Fruit fly (Drosophila melanogaster): Measurements from ENCODE around the gene CG42654.

The CG42654 gene

DNA sequence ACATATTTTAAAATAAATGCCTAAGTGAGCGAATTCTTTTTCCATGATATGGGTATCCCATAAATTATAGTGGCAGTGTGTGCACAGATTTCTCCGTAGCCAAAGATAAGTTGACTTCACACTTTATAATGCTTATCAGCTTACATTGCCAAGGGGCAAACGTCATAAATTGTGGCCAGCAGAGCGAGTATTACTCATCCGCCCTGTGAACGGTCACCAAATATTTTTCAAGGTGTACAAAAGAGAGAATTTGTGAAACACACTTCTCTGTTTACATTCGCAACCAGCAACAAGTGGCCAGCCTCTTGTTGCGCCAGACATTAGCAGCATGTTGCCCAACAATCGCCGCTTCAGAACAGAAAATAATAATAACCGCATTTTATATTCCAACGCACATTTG lies 21.4 kb downstream of the CG42654 start (continued):
- peak; percentile 61; the same call in 1 of the 3 replicates for TF ChIP-seq otp (GFP tag; IDR thresholded peaks at IDR 0.05)
- TF ChIP-seq CG7786 (GFP tag; optimal IDR thresholded peaks at IDR 0.05) = peak; percentile 11
- 0 out of 2 replicates have a peak, but pooled peaks have one; percentile 21 for TF ChIP-seq CG14441 (GFP tag; IDR thresholded peaks at IDR 0.05)
- no peak for TF ChIP-seq Ptx1 (GFP tag; IDR thresholded peaks at IDR 0.05)
- TF ChIP-seq croc (GFP tag; conservative IDR thresholded peaks at IDR 0.05) = no peak
- TF ChIP-seq unc-4 (GFP tag; IDR thresholded peaks at IDR 0.05; ENCODE audit: partially characterized antibody) = no peak
- TF ChIP-seq nom (GFP tag; optimal IDR thresholded peaks at IDR 0.05) = no peak
- no peak for TF ChIP-seq Jarid2 (GFP tag; optimal IDR thresholded peaks at IDR 0.05)
- no peak for TF ChIP-seq CG8944 (GFP tag; optimal IDR thresholded peaks at IDR 0.05)
- TF ChIP-seq Ets65A (GFP tag) = no peak
- TF ChIP-seq wdn (GFP tag; IDR thresholded peaks at IDR 0.05) = no peak
- peak; percentile 29 for TF ChIP-seq CG2202 (tag; optimal IDR thresholded peaks at IDR 0.05)
- no peak for TF ChIP-seq sc (optimal IDR thresholded peaks at IDR 0.05)
- TF ChIP-seq sc (GFP tag; optimal IDR thresholded peaks at IDR 0.05) = peak; percentile 4
- peak; percentile 52 for TF ChIP-seq HHEX (GFP tag; optimal IDR thresholded peaks at IDR 0.05)
- no peak for TF ChIP-seq Usf (GFP tag; optimal IDR thresholded peaks at IDR 0.05)
- TF ChIP-seq Drgx (GFP tag; IDR thresholded peaks at IDR 0.05) = 0 out of 2 replicates have a peak, but pooled peaks have one; percentile 16
- no peak for TF ChIP-seq cas (GFP tag; IDR thresholded peaks at IDR 0.05)
- peak; percentile 34 for TF ChIP-seq CG10209 (GFP tag; optimal IDR thresholded peaks at IDR 0.05)
- peak; percentile 47; the same call in 1 of the 2 replicates for TF ChIP-seq Rfx (GFP tag; IDR thresholded peaks at IDR 0.05)
- no peak for TF ChIP-seq CG12299 (tag; optimal IDR thresholded peaks at IDR 0.05)
- TF ChIP-seq corto (GFP tag; optimal IDR thresholded peaks at IDR 0.05) = no peak
- TF ChIP-seq al (GFP tag; IDR thresholded peaks at IDR 0.05) = no peak
- no peak for TF ChIP-seq ato (GFP tag; IDR thresholded peaks at IDR 0.05; ENCODE audit: partially characterized antibody)
- peak; percentile 52 for TF ChIP-seq CG18599 (GFP tag; optimal IDR thresholded peaks at IDR 0.05)
- TF ChIP-seq CG1647 (GFP tag; optimal IDR thresholded peaks at IDR 0.05) = no peak
- peak; percentile 25 for TF ChIP-seq CG11723 (GFP tag; optimal IDR thresholded peaks at IDR 0.05)
- TF ChIP-seq vvl (GFP tag; IDR thresholded peaks at IDR 0.05) = peak; percentile 75
- no peak; the same call in 1 of the 2 replicates for TF ChIP-seq Adf1 (GFP tag; IDR thresholded peaks at IDR 0.05)
- TF ChIP-seq twi (tag; optimal IDR thresholded peaks at IDR 0.05) = no peak
- peak in 1 of 2 experiments; percentile 26 for TF ChIP-seq Pdp1 (GFP tag; optimal IDR thresholded peaks at IDR 0.05)
- TF ChIP-seq tx (GFP tag; optimal IDR thresholded peaks at IDR 0.05) = no peak
- no peak for TF ChIP-seq lov (optimal IDR thresholded peaks at IDR 0.05)
- no peak for TF ChIP-seq lov (GFP tag; IDR thresholded peaks at IDR 0.05)
- peak; percentile 12 for TF ChIP-seq CG12769 (tag; optimal IDR thresholded peaks at IDR 0.05)
- TF ChIP-seq gem (tag; optimal IDR thresholded peaks at IDR 0.05) = peak; percentile 27
- no peak for TF ChIP-seq repo (GFP tag; optimal IDR thresholded peaks at IDR 0.05)
- no peak for TF ChIP-seq emc (GFP tag; optimal IDR thresholded peaks at IDR 0.05)
- TF ChIP-seq jumu (GFP tag; optimal IDR thresholded peaks at IDR 0.05) = no peak
- TF ChIP-seq Xrp1 (GFP tag; IDR thresholded peaks at IDR 0.05) = 0 out of 2 replicates have a peak, but pooled peaks have one; percentile 24
- TF ChIP-seq CG16779 (GFP tag; IDR thresholded peaks at IDR 0.05) = no peak
- no peak for TF ChIP-seq CG2116 (GFP tag; optimal IDR thresholded peaks at IDR 0.05)
- TF ChIP-seq dysf (GFP tag; IDR thresholded peaks at IDR 0.05) = peak; percentile 44; the same call in 1 of the 3 replicates
- no peak for TF ChIP-seq CG5953 (GFP tag; IDR thresholded peaks at IDR 0.05)
- TF ChIP-seq CG16815 (GFP tag; optimal IDR thresholded peaks at IDR 0.05) = no peak
- TF ChIP-seq Xbp1 (GFP tag; optimal IDR thresholded peaks at IDR 0.05) = no peak
- no peak for TF ChIP-seq Dll (GFP tag; IDR thresholded peaks at IDR 0.05; ENCODE audit: partially characterized antibody)
- TF ChIP-seq ro (GFP tag; IDR thresholded peaks at IDR 0.05) = no peak
- peak; percentile 25 to 45 for TF ChIP-seq Trl (optimal IDR thresholded peaks at IDR 0.05)
- TF ChIP-seq Trl (GFP tag; optimal IDR thresholded peaks at IDR 0.05) = peak; percentile 11
- 0 out of 2 replicates have a peak, but pooled peaks have one; percentile 36 for TF ChIP-seq sna (GFP tag; IDR thresholded peaks at IDR 0.05; ENCODE audit: partially characterized antibody)
- peak; percentile 23; the same call in 1 of the 2 replicates for TF ChIP-seq stc (GFP tag; IDR thresholded peaks at IDR 0.05)

Data from whole organism, embryonic.